Worm (Caenorhabditis elegans) whole organism, young adult: Measurements from ENCODE around the gene C17A2.7.

Experiments used
- Y95B8A.8 ChIP-seq: fragments of 200-800 bp; sonication (Bioruptor generic); IDR thresholded peaks from 2 replicates; pipeline ENCODE4 v1.3.6; 2022; ENCODE audit warnings: missing genetic modification reagents, missing genetic modification characterization, missing compliant biosample characterization
- akir-1 ChIP-seq: fragments of 200-800 bp; sonication (Bioruptor generic); optimal IDR thresholded peaks from 2 replicates; lab custom pipeline; 2018; ENCODE audit warnings: mild to moderate bottlenecking, missing genetic modification characterization, moderate library complexity, missing compliant biosample characterization
- ama-1 ChIP-seq, 3 experiments: fragments of 150-350 bp in 1 of 3; sonication (generic microtip) in 2 of 3; optimal IDR thresholded peaks; 2 replicates each; lab custom pipeline; 2014 to 2018; ENCODE audit warnings: missing biosample characterization in 2 of 3, missing genetic modification characterization in 2 of 3, missing genetic modification reagents in 2 of 3
- attf-5 ChIP-seq: fragments of 200-800 bp; sonication (Bioruptor generic); optimal IDR thresholded peaks from 2 replicates; lab custom pipeline; 2018; ENCODE audit warnings: mild to moderate bottlenecking, missing genetic modification characterization, missing compliant biosample characterization
- bed-2 ChIP-seq: fragments of 200-800 bp; sonication (Bioruptor generic); IDR thresholded peaks from 2 replicates; pipeline ENCODE4 v1.3.6; 2022; ENCODE audit warnings: missing genetic modification reagents, missing genetic modification characterization, missing compliant biosample characterization
- ekl-4 ChIP-seq: fragments of 200-800 bp; sonication (Bioruptor generic); IDR thresholded peaks from 2 replicates; pipeline ENCODE4 v1.3.6; 2022; ENCODE audit warnings: missing genetic modification reagents, missing genetic modification characterization, missing compliant biosample characterization
- ets-4 ChIP-seq: fragments of 200-800 bp; sonication (Bioruptor generic); optimal IDR thresholded peaks from 2 replicates; lab custom pipeline; 2018; ENCODE audit warnings: mild to moderate bottlenecking, missing genetic modification characterization, missing compliant biosample characterization
- fkh-3 ChIP-seq: sonication (generic microtip); optimal IDR thresholded peaks from 2 replicates; lab custom pipeline; 2016; ENCODE audit warnings: mild to moderate bottlenecking, missing genetic modification characterization, missing compliant biosample characterization
- mes-4 ChIP-seq: sonication (generic microtip); optimal IDR thresholded peaks from 2 replicates; lab custom pipeline; 2016; ENCODE audit warnings: missing genotype, missing genetic modification characterization, missing compliant biosample characterization
- nhr-90 ChIP-seq: sonication (generic microtip); optimal IDR thresholded peaks from 2 replicates; lab custom pipeline; 2016; ENCODE audit warnings: missing genotype, mild to moderate bottlenecking, missing genetic modification characterization, missing compliant biosample characterization
- sea-2 ChIP-seq: fragments of 200-800 bp; sonication (Bioruptor generic); IDR thresholded peaks from 2 replicates; pipeline ENCODE4 v1.3.6; 2022; ENCODE audit warnings: missing genetic modification characterization, missing compliant biosample characterization
- ztf-22 ChIP-seq: fragments of 200-800 bp; sonication (Bioruptor generic); optimal IDR thresholded peaks from 2 replicates; lab custom pipeline; 2018; ENCODE audit warnings: mild to moderate bottlenecking, missing genetic modification characterization, moderate library complexity, missing compliant biosample characterization

C17A2.7 gene

ce11 chrII:3795323-3795722 lies 47.9 kb downstream of the C17A2.7 start, which contains the start of gene Y8A9A.2:
Gene Y8A9A.2, plus strand, starts transcription at chrII:3795623.
- TF ChIP-seq ets-4 (GFP tag; lab: Kevin White, UChicago) = no peak

ce11 chrII:3793336-3793735 lies 49.9 kb downstream of the C17A2.7 start, which contains the start of gene fbxb-99:
Gene fbxb-99, minus strand, starts transcription at chrII:3793436.
- TF ChIP-seq Y95B8A.8 (GFP tag; lab: Robert Waterston, UW) (no peak), mes-4 (tag; lab: Kevin White, UChicago) (no peak), ama-1 (optimal IDR thresholded peaks at IDR 0.05; lab: Kevin White, UChicago) (no peak), ama-1 (GFP tag; optimal IDR thresholded peaks at IDR 0.05; lab: Kevin White, UChicago) (no peak), sea-2 (GFP tag; lab: Robert Waterston, UW) (no peak), bed-2 (GFP tag; lab: Robert Waterston, UW) (no peak), akir-1 (GFP tag; lab: Kevin White, UChicago) (no peak), fkh-3 (no peak), ekl-4 (GFP tag; lab: Robert Waterston, UW) (no peak), attf-5 (GFP tag; lab: Kevin White, UChicago) (no peak), nhr-90 (tag; lab: Kevin White, UChicago) (no peak), ztf-22 (GFP tag; lab: Kevin White, UChicago) (no peak)
- TF ChIP-seq, all 124 proteins: peak for 0
